Worm (Caenorhabditis elegans): ENCODE results near the gene decr-1.1.

Gene decr-1.1

DNA sequence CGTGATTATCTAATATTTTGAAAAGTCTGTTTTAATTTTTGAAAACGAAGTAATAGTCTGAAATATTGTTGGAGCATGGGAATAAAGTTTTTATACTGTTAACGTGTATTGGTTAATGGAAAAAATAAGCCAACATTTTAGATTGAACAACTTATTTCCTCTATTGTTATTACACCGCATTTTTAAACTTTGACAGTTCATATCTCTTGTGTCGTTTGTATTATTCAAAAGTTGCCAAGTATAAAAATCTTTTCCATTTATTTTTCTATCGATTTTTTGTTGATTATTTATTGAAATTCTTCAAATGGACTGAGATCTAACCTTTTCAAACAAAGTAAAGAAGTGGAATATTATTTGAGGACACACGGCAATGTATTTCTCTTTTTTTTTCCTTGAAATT is 48.6 kb downstream of the decr-1.1 start, which contains the start of gene str-165:
Gene str-165 (plus strand): TSS at position 301 of the 400 bp plus-strand sequence.
- TF ChIP-seq nhr-28 (tag; optimal IDR thresholded peaks at IDR 0.05): no peak
- TF ChIP-seq ztf-11 (tag; optimal IDR thresholded peaks at IDR 0.05): no peak
- no peak for TF ChIP-seq unc-39 (tag; optimal IDR thresholded peaks at IDR 0.05)
- TF ChIP-seq drap-1 (GFP tag; optimal IDR thresholded peaks at IDR 0.05): no peak
- no peak for TF ChIP-seq elt-3 (tag; optimal IDR thresholded peaks at IDR 0.05)
- TF ChIP-seq ceh-83 (GFP tag; optimal IDR thresholded peaks at IDR 0.05): no peak
- no peak for TF ChIP-seq snpc-4 (tag; optimal IDR thresholded peaks at IDR 0.05)
- TF ChIP-seq ces-1 (GFP tag; optimal IDR thresholded peaks at IDR 0.05): no peak
- no peak for TF ChIP-seq lin-13 (tag; optimal IDR thresholded peaks at IDR 0.05)
- no peak for TF ChIP-seq blmp-1 (tag; optimal IDR thresholded peaks at IDR 0.05)
- no peak for TF ChIP-seq hlh-1 (tag; optimal IDR thresholded peaks at IDR 0.05)
- no peak for TF ChIP-seq cnd-1 (tag; optimal IDR thresholded peaks at IDR 0.05)
- no peak for TF ChIP-seq bed-3 (GFP tag; optimal IDR thresholded peaks at IDR 0.05)
- no peak for TF ChIP-seq mep-1 (tag; optimal IDR thresholded peaks at IDR 0.05)
- no peak for TF ChIP-seq unc-62 (GFP tag; optimal IDR thresholded peaks at IDR 0.05)
- TF ChIP-seq zip-8 (tag; optimal IDR thresholded peaks at IDR 0.05): no peak
- no peak for TF ChIP-seq nhr-76 (tag; optimal IDR thresholded peaks at IDR 0.05)
- no peak for TF ChIP-seq tbx-8 (GFP tag; optimal IDR thresholded peaks at IDR 0.05)
- TF ChIP-seq nhr-237 (tag; optimal IDR thresholded peaks at IDR 0.05): no peak
- no peak for TF ChIP-seq mls-2 (tag; optimal IDR thresholded peaks at IDR 0.05)
